Worm (Caenorhabditis elegans): ENCODE data around the gene K11H12.1.

DNA sequence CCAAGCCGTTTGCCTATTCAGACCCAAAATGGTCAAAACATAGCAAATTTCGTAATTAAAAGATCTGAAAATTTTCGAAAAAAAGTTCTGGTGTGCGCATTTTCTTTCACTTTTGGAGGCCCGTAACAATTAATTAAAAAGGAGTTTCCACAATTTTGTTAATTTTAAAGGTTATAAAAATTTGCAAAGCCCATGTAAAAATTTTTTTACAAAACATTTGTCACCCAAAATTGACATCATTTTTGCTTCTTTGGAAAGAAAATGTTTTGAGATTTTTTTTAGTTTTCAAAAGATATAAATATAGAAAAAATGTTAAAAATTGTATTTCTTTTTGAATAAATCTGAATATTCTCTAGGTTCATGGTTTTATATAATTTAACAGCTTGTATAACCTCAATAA is 13.8 kb upstream of the K11H12.1 start, which contains the start of gene K11H12.6:
- TF ChIP-seq ets-4 (tag; optimal IDR thresholded peaks at IDR 0.05) (no peak), dve-1 (tag; optimal IDR thresholded peaks at IDR 0.05) (no peak), pqm-1 (tag; optimal IDR thresholded peaks at IDR 0.05) (no peak), rnt-1 (tag; optimal IDR thresholded peaks at IDR 0.05) (no peak), pag-3 (tag; optimal IDR thresholded peaks at IDR 0.05; ENCODE audit: borderline replicate concordance) (no peak), syd-9 (tag; optimal IDR thresholded peaks at IDR 0.05) (no peak), fkh-6 (tag; optimal IDR thresholded peaks at IDR 0.05) (no peak)
